Fruit fly (Drosophila melanogaster): Measurements from ENCODE around the gene CG42564.

Gene CG42564

DNA sequence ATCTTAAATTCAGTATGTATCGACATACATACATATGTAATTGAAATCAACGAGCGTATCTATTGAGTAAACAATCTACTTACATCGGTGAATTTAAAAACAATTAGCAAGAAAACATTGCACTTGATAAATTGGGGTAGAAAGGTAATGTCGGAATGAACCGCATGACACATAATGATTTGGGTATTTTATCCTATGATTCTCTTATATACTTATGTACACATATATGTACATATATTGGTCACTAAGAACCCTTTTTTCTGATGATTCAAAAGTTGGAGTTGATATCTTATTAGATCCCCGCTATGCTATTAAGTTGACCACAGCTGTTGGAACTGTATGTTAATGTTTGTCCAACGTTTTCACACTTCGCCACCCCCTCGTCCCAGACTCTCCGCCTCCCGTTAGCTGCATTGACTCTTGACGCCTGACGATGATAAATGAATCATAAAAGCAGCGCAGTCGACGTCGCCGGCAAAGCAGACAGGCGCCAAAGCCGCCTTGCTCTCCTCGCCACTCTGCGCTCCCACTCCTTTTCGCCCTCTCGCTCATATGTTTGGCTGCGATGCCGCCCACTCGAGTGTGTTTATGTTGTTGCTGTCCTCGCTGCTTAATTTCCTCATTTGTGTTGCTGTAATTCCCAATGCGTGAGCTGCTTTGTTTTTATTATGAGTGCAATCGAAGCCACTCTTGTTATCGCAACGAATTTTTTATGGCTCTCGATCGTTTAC, 21.2 kb upstream of the CG42564 start (continued):
- TF ChIP-seq CG12659 (GFP tag; optimal IDR thresholded peaks at IDR 0.05) (no peak), CG13123 (GFP tag; optimal IDR thresholded peaks at IDR 0.05) (no peak), Gug (GFP tag; IDR thresholded peaks at IDR 0.05) (no peak), otp (GFP tag; IDR thresholded peaks at IDR 0.05) (0 out of 3 replicates have a peak, but pooled peaks have one; percentile 9), CG13287 (GFP tag; IDR thresholded peaks at IDR 0.05; ENCODE audit: partially characterized antibody) (no peak), CG1602 (GFP tag; optimal IDR thresholded peaks at IDR 0.05) (peak; percentile 15), Side (GFP tag; optimal IDR thresholded peaks at IDR 0.05) (no peak), CG3838 (GFP tag; optimal IDR thresholded peaks at IDR 0.05) (no peak), cas (GFP tag; IDR thresholded peaks at IDR 0.05) (no peak), CG1233 (GFP tag; optimal IDR thresholded peaks at IDR 0.05) (peak; percentile 29), grau (tag; optimal IDR thresholded peaks at IDR 0.05) (peak; percentile 46), Myb (GFP tag; optimal IDR thresholded peaks at IDR 0.05) (no peak), bcd (GFP tag; optimal IDR thresholded peaks at IDR 0.05) (peak; percentile 39), dimm (GFP tag; IDR thresholded peaks at IDR 0.05) (no peak), kah (GFP tag; optimal IDR thresholded peaks at IDR 0.05) (no peak), lbe (GFP tag; optimal IDR thresholded peaks at IDR 0.05) (no peak), CG11093 (GFP tag; IDR thresholded peaks at IDR 0.05) (no peak), CG2678 (tag; optimal IDR thresholded peaks at IDR 0.05) (peak; percentile 65), seq (GFP tag; IDR thresholded peaks at IDR 0.05) (no peak), phol (tag; optimal IDR thresholded peaks at IDR 0.05) (peak; percentile 65), run (tag; optimal IDR thresholded peaks at IDR 0.05) (peak; percentile 17), CG12155 (GFP tag; optimal IDR thresholded peaks at IDR 0.05) (no peak), CG2116 (GFP tag; optimal IDR thresholded peaks at IDR 0.05) (no peak), fu2 (GFP tag; optimal IDR thresholded peaks at IDR 0.05) (no peak), gem (tag; optimal IDR thresholded peaks at IDR 0.05) (peak; percentile 63), wek (GFP tag; optimal IDR thresholded peaks at IDR 0.05) (no peak), CG9817 (tag; optimal IDR thresholded peaks at IDR 0.05) (no peak), CG10979 (tag; optimal IDR thresholded peaks at IDR 0.05) (peak; percentile 38), CG34422 (GFP tag; IDR thresholded peaks at IDR 0.05) (no peak), CG16815 (GFP tag; optimal IDR thresholded peaks at IDR 0.05) (peak; percentile 32), Asciz (GFP tag; optimal IDR thresholded peaks at IDR 0.05) (peak; percentile 33), tgo (GFP tag; IDR thresholded peaks at IDR 0.05) (no peak), wdn (GFP tag; IDR thresholded peaks at IDR 0.05) (no peak), nmo (GFP tag; optimal IDR thresholded peaks at IDR 0.05) (peak; percentile 49), ham (GFP tag; IDR thresholded peaks at IDR 0.05) (no peak), CG3281 (GFP tag; optimal IDR thresholded peaks at IDR 0.05) (peak; percentile 28), YL-1 (GFP tag; optimal IDR thresholded peaks at IDR 0.05) (no peak), Doc2 (GFP tag; IDR thresholded peaks at IDR 0.05) (no peak), Ets97D (GFP tag; optimal IDR thresholded peaks at IDR 0.05) (no peak), klu (GFP tag; IDR thresholded peaks at IDR 0.05) (no peak), salm (tag; optimal IDR thresholded peaks at IDR 0.05) (peak; percentile 4), Abd-B (GFP tag; optimal IDR thresholded peaks at IDR 0.05) (no peak), B-H2 (GFP tag; optimal IDR thresholded peaks at IDR 0.05) (no peak), Vsx1 (GFP tag; optimal IDR thresholded peaks at IDR 0.05) (no peak), CG18764 (GFP tag; optimal IDR thresholded peaks at IDR 0.05) (no peak), CG11723 (GFP tag; optimal IDR thresholded peaks at IDR 0.05) (peak; percentile 26), onecut (GFP tag; IDR thresholded peaks at IDR 0.05) (no peak), CG6791 (GFP tag; IDR thresholded peaks at IDR 0.05; ENCODE audit: partially characterized antibody) (no peak), CHES-1-like (GFP tag; optimal IDR thresholded peaks at IDR 0.05) (no peak), CG18262 (tag; optimal IDR thresholded peaks at IDR 0.05) (peak; percentile 59)

All from whole organism, embryonic.